Worm (Caenorhabditis elegans) whole organism, late embryonic: ENCODE results near the gene lgc-55.

Experiments used
- ama-1 ChIP-seq: fragments of 150-350 bp; optimal IDR thresholded peaks from 2 replicates; lab custom pipeline; 2014
- ceh-24 ChIP-seq: sonication (generic microtip); optimal IDR thresholded peaks from 2 replicates; lab custom pipeline; 2016; ENCODE audit warnings: mild to moderate bottlenecking, missing genetic modification characterization, missing compliant biosample characterization
- ceh-9 ChIP-seq: sonication (generic microtip); optimal IDR thresholded peaks from 2 replicates; lab custom pipeline; 2016; ENCODE audit warnings: mild to moderate bottlenecking, missing genetic modification characterization, inconsistent platforms, missing compliant biosample characterization
- elt-2 ChIP-seq: sonication (generic microtip); optimal IDR thresholded peaks from 2 replicates; lab custom pipeline; 2016; ENCODE audit warnings: missing genetic modification reagents, missing genetic modification characterization, missing compliant biosample characterization
- fkh-10 ChIP-seq: fragments of 150-350 bp; optimal IDR thresholded peaks from 2 replicates; lab custom pipeline; 2014; ENCODE audit warnings: missing biosample characterization, missing genetic modification reagents, missing genetic modification characterization
- hlh-15 ChIP-seq: sonication (generic microtip); optimal IDR thresholded peaks from 2 replicates; lab custom pipeline; 2016; ENCODE audit warnings: missing genetic modification characterization, missing compliant biosample characterization
- odd-2 ChIP-seq: sonication (generic microtip); optimal IDR thresholded peaks from 2 replicates; lab custom pipeline; 2017; ENCODE audit warnings: antibody characterized with exemption, mild to moderate bottlenecking, missing genetic modification characterization, missing compliant biosample characterization
- pag-3 ChIP-seq: sonication (generic microtip); optimal IDR thresholded peaks from 2 replicates; lab custom pipeline; 2016; ENCODE audit warnings: missing compliant biosample characterization, missing genetic modification characterization, borderline replicate concordance
- pha-4 ChIP-seq: fragments of 150-350 bp; optimal IDR thresholded peaks from 2 replicates; lab custom pipeline; 2018; ENCODE audit warnings: missing biosample characterization, missing genetic modification reagents, missing genetic modification characterization
- pqm-1 ChIP-seq: sonication (generic microtip); optimal IDR thresholded peaks from 2 replicates; lab custom pipeline; 2016; ENCODE audit warnings: missing genetic modification characterization, missing compliant biosample characterization
- tbx-7 ChIP-seq: sonication (generic microtip); optimal IDR thresholded peaks from 2 replicates; lab custom pipeline; 2016; ENCODE audit warnings: missing genotype, missing genetic modification characterization, missing compliant biosample characterization
- unc-86 ChIP-seq: sonication (generic microtip); optimal IDR thresholded peaks from 2 replicates; lab custom pipeline; 2016; ENCODE audit warnings: missing genetic modification characterization, missing compliant biosample characterization

DNA sequence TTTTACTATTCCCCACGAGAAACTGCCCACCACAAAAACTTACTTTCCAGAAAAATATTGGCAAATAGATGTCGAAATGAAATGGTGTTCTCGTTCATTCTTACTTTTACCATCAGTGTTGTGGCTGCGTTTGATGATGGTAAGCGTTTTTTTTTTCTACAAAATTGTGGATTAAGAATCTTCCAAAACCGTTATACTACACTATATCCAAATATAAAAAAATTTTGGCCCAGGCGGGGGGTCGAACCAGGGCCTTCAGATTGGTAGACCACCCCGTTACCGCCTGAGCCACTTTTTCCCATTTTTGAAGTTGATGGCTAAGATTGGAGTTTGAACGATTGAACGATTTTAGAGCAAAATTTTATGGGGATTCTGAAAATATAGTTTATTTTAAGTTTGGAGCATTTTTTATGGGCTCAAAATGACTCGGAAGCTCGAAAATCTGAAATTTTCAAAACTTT, at the start of gene lgc-55:
- TF ChIP-seq tbx-7 (tag; lab: Kevin White, UChicago) (no peak), pag-3 (tag; lab: Kevin White, UChicago) (no peak), pqm-1 (no peak), hlh-15 (tag; lab: Kevin White, UChicago) (no peak), ceh-9 (tag; lab: Kevin White, UChicago) (no peak), elt-2 (tag; lab: Kevin White, UChicago) (no peak), pha-4 (tag; lab: Kevin White, UChicago) (no peak), fkh-10 (GFP tag; lab: Kevin White, UChicago) (no peak), odd-2 (no peak), ama-1 (lab: Kevin White, UChicago) (no peak), ceh-24 (tag; lab: Kevin White, UChicago) (no peak), unc-86 (tag; lab: Kevin White, UChicago) (no peak)
